Fruit fly (Drosophila melanogaster): Measurements from ENCODE around the gene trus.

DNA sequence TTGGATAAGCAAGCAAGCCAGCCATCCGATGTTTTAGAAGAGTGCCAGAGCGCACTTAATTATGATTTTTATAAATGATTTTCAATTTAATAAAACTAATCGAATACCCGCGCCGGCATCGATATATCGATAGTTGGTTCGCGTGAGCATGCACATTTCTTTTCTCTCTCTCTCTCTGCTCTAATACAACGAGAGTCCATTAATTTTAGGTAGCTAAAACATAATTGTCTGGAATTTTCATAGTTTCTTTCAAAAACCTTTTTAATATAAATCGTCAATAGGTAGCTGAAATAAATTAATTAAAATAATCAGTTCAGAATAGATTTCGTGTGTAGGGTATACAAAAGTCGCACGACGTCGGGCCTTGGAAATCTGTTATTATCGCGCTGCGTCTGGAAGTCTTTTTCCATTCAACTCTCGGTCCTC lies 7.5 kb upstream of the trus start, which contains the start of gene CG18549:
- TF ChIP-seq bab1 (GFP tag; optimal IDR thresholded peaks at IDR 0.05): peak; percentile 100
- peak; percentile 94 for TF ChIP-seq Clk (GFP tag; optimal IDR thresholded peaks at IDR 0.05)
- peak; percentile 98 for TF ChIP-seq Crg-1 (GFP tag; optimal IDR thresholded peaks at IDR 0.05)
- TF ChIP-seq CG12768 (GFP tag; optimal IDR thresholded peaks at IDR 0.05): peak; percentile 99

Data from whole organism, adult.